Worm (Caenorhabditis elegans) whole organism, L1 larva: Measurements from ENCODE around the gene T23G4.127.

ENCODE experiments used
- F16B12.6 ChIP-seq: fragments of 150-350 bp; optimal IDR thresholded peaks from 2 replicates; lab custom pipeline; 2014; ENCODE audit warnings: missing biosample characterization, missing genetic modification characterization
- ama-1 ChIP-seq: fragments of 150-350 bp; optimal IDR thresholded peaks from 2 replicates; lab custom pipeline; 2014
- efl-1 ChIP-seq, 4 experiments: fragments of 150-350 bp; optimal IDR thresholded peaks in 3 of 4; peaks in 1 of 4; 1 replicate in 1 of 4; 2 replicates in 3 of 4; lab custom pipeline; 2014; ENCODE audit warnings: missing biosample characterization in 2 of 4, missing genetic modification characterization in 2 of 4, missing genetic modification reagents in 2 of 4
- isw-1 ChIP-seq: fragments of 200-800 bp; sonication (Bioruptor generic); IDR thresholded peaks from 2 replicates; pipeline ENCODE4 v1.3.6; 2022; ENCODE audit warnings: missing genetic modification characterization, missing compliant biosample characterization
- nhr-76 ChIP-seq: sonication (generic microtip); optimal IDR thresholded peaks from 2 replicates; lab custom pipeline; 2017; ENCODE audit warnings: missing biosample characterization, missing genetic modification characterization
- skn-1 ChIP-seq: fragments of 150-350 bp; optimal IDR thresholded peaks from 2 replicates; lab custom pipeline; 2014; ENCODE audit warnings: missing biosample characterization, missing genetic modification characterization
- zag-1 ChIP-seq: fragments of 150-350 bp; optimal IDR thresholded peaks from 2 replicates; lab custom pipeline; 2014; ENCODE audit warnings: missing biosample characterization, missing genetic modification characterization

DNA sequence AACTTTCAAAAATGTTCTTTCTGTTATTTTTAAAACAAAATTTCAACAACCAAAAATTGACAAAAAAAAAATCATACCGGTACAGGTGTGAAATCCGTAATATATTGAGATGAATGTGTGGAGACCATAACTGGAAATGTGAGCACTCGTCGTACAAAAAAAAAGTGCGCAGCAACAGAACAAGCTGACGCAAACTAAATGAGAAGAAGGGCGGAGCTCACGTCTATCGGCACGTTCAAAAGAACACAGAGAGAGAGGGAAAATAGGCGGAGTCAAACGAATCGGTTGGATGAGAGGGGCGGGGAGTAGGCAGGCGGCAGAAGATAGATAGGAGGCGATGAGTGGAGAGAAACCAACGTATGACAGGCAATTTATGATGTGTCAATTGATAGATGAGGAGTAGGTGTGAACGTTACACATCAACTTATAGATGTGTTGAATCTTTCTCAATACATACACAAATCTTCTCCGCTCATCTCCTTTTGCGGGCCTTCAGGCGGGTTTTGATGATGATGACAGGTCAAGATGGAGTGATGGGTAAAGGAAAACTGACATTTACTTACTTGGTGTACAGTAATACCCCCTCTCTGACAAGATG lies 5.4 kb upstream of the T23G4.127 start, which contains the start of gene tlp-1:
- TF ChIP-seq skn-1 (tag; lab: Kevin White, UChicago) (no peak), zag-1 (no peak), isw-1 (GFP tag; lab: Robert Waterston, UW) (no peak), nhr-76 (tag; lab: Kevin White, UChicago) (no peak), F16B12.6 (tag; lab: Kevin White, UChicago) (no peak), efl-1 (optimal IDR thresholded peaks at IDR 0.05; lab: Kevin White, UChicago) (peak in 1 of 2 experiments; percentile 7), efl-1 (GFP tag; optimal IDR thresholded peaks at IDR 0.05 in 1 of 2; lab: Kevin White, UChicago) (peak in 1 of 2 experiments; percentile 28), ama-1 (lab: Kevin White, UChicago) (no peak)
